Fruit fly (Drosophila melanogaster) whole organism, embryonic: ENCODE data around the gene CG9706.

ENCODE experiments used
- Atf3 ChIP-seq: fragments of 200-800 bp; sonication (Bioruptor generic); optimal IDR thresholded peaks from 3 replicates; lab custom pipeline; 2016; ENCODE audit warnings: missing biosample characterization, missing genetic modification characterization
- CG10959 ChIP-seq: fragments of 200-800 bp; sonication (Bioruptor generic); IDR thresholded peaks from 2 replicates; pipeline ENCODE4 v1.3.6; 2022; ENCODE audit warnings: missing biosample characterization, missing genetic modification characterization
- CG14050 ChIP-seq: fragments of 200-800 bp; sonication (Bioruptor generic); IDR thresholded peaks from 3 replicates; pipeline ENCODE4 v1.3.6; 2022; ENCODE audit warnings: missing biosample characterization, missing genetic modification characterization
- CG15269 ChIP-seq: fragments of 200-800 bp; sonication (Bioruptor generic); optimal IDR thresholded peaks from 2 replicates; lab custom pipeline; 2018; ENCODE audit warnings: missing biosample characterization, mild to moderate bottlenecking, missing genetic modification characterization, moderate library complexity
- CG1603 ChIP-seq: fragments of 200-800 bp; sonication (Bioruptor generic); optimal IDR thresholded peaks from 2 replicates; lab custom pipeline; 2019; ENCODE audit warnings: missing biosample characterization, mild to moderate bottlenecking, missing genetic modification characterization, moderate library complexity
- CG18262 ChIP-seq: fragments of 200-800 bp; optimal IDR thresholded peaks from 3 replicates; lab custom pipeline; 2019; ENCODE audit warnings: missing biosample characterization, mild to moderate bottlenecking, missing genetic modification characterization, moderate library complexity
- CG18476 ChIP-seq: fragments of 200-800 bp; sonication (Bioruptor generic); optimal IDR thresholded peaks from 2 replicates; lab custom pipeline; 2016; ENCODE audit warnings: missing biosample characterization, mild to moderate bottlenecking, missing genetic modification characterization
- CG31224 ChIP-seq: fragments of 200-800 bp; sonication (Bioruptor generic); IDR thresholded peaks from 2 replicates; pipeline ENCODE4 v1.3.6; 2022; ENCODE audit warnings: missing biosample characterization, missing genetic modification characterization
- CG34376 ChIP-seq: fragments of 200-800 bp; sonication (Bioruptor generic); optimal IDR thresholded peaks from 2 replicates; lab custom pipeline; 2018; ENCODE audit warnings: missing biosample characterization, mild to moderate bottlenecking, missing genetic modification characterization
- CG7839 ChIP-seq: fragments of 200-800 bp; sonication (Bioruptor generic); optimal IDR thresholded peaks from 3 replicates; lab custom pipeline; 2018; ENCODE audit warnings: missing biosample characterization, mild to moderate bottlenecking, missing genetic modification characterization, moderate library complexity
- CG8765 ChIP-seq: fragments of 200-800 bp; sonication (Bioruptor generic); IDR thresholded peaks from 2 replicates; pipeline ENCODE4 v1.3.6; 2022; ENCODE audit warnings: missing biosample characterization, missing genetic modification characterization
- D19B ChIP-seq: fragments of 200-800 bp; sonication (Bioruptor generic); optimal IDR thresholded peaks from 2 replicates; lab custom pipeline; 2017; ENCODE audit warnings: missing biosample characterization, mild to moderate bottlenecking, missing genetic modification characterization
- Dad ChIP-seq: fragments of 200-800 bp; sonication (Bioruptor generic); optimal IDR thresholded peaks from 3 replicates; lab custom pipeline; 2016; ENCODE audit warnings: missing biosample characterization, missing genetic modification characterization
- Drgx ChIP-seq: fragments of 200-800 bp; sonication (Bioruptor generic); IDR thresholded peaks from 2 replicates; pipeline ENCODE4 v1.3.6; 2022; ENCODE audit warnings: missing biosample characterization, missing genetic modification characterization
- Ets65A ChIP-seq: fragments of 200-800 bp; sonication (Bioruptor generic); peaks from one replicate; lab custom pipeline; 2016; ENCODE audit warnings: missing biosample characterization, missing genetic modification characterization
- Ets97D ChIP-seq: fragments of 200-800 bp; sonication (Bioruptor generic); optimal IDR thresholded peaks from 3 replicates; lab custom pipeline; 2016; ENCODE audit warnings: missing biosample characterization, missing genetic modification characterization
- Fer1 ChIP-seq: fragments of 200-800 bp; sonication (Bioruptor generic); optimal IDR thresholded peaks from 2 replicates; lab custom pipeline; 2017; ENCODE audit warnings: missing biosample characterization, mild to moderate bottlenecking, missing genetic modification characterization
- HLHmδ ChIP-seq: fragments of 200-800 bp; sonication (Bioruptor generic); optimal IDR thresholded peaks from 2 replicates; lab custom pipeline; 2018; ENCODE audit warnings: missing biosample characterization, mild to moderate bottlenecking, missing genetic modification characterization, moderate library complexity
- MESR4 ChIP-seq: fragments of 200-800 bp; sonication (Bioruptor generic); optimal IDR thresholded peaks from 2 replicates; lab custom pipeline; 2018; ENCODE audit warnings: missing biosample characterization, mild to moderate bottlenecking, missing genetic modification characterization, moderate library complexity
- NC2α ChIP-seq: fragments of 200-800 bp; sonication (Bioruptor generic); optimal IDR thresholded peaks from 2 replicates; lab custom pipeline; 2016; ENCODE audit warnings: missing biosample characterization, missing genetic modification characterization
- Nf-YA ChIP-seq: fragments of 200-800 bp; sonication (Bioruptor generic); IDR thresholded peaks from 2 replicates; pipeline ENCODE4 v1.3.6; 2022; ENCODE audit warnings: missing biosample characterization, missing genetic modification characterization
- NfI ChIP-seq: fragments of 200-800 bp; sonication (Bioruptor generic); optimal IDR thresholded peaks from 3 replicates; lab custom pipeline; 2018; ENCODE audit warnings: missing biosample characterization, mild to moderate bottlenecking, missing genetic modification characterization, moderate library complexity
- Usf ChIP-seq: fragments of 200-800 bp; sonication (Bioruptor generic); optimal IDR thresholded peaks from 2 replicates; lab custom pipeline; 2017; ENCODE audit warnings: missing genotype, missing biosample characterization, missing genetic modification characterization
- Xrp1 ChIP-seq: fragments of 200-800 bp; sonication (Bioruptor generic); IDR thresholded peaks from 2 replicates; pipeline ENCODE4 v1.3.6; 2022; ENCODE audit warnings: missing biosample characterization, missing genetic modification characterization
- ap ChIP-seq: fragments of 200-800 bp; sonication (Bioruptor generic); IDR thresholded peaks from 2 replicates; pipeline ENCODE4 v1.3.6; 2022; ENCODE audit warnings: missing biosample characterization, missing genetic modification characterization
- bsh ChIP-seq, 2 experiments: fragments of 200-800 bp; sonication (Bioruptor generic); optimal IDR thresholded peaks; 2 replicates each; lab custom pipeline; 2017 to 2018; ENCODE audit warnings: mild to moderate bottlenecking in 2 of 2, missing biosample characterization in 2 of 2, missing genetic modification characterization in 2 of 2, moderate library complexity in 1 of 2
- btn ChIP-seq: fragments of 200-800 bp; sonication (Bioruptor generic); optimal IDR thresholded peaks from 2 replicates; lab custom pipeline; 2016; ENCODE audit warnings: missing biosample characterization, missing genetic modification characterization
- chif ChIP-seq, 2 experiments: fragments of 200-800 bp; sonication (Bioruptor generic); optimal IDR thresholded peaks; 3 replicates each; lab custom pipeline; 2016; ENCODE audit warnings: missing biosample characterization in 2 of 2, missing genetic modification characterization in 2 of 2
- corto ChIP-seq: fragments of 200-800 bp; sonication (Bioruptor generic); optimal IDR thresholded peaks from 2 replicates; lab custom pipeline; 2016; ENCODE audit warnings: missing biosample characterization, mild to moderate bottlenecking, missing genetic modification characterization, moderate library complexity
- crol ChIP-seq: fragments of 200-800 bp; sonication (Bioruptor generic); IDR thresholded peaks from 2 replicates; pipeline ENCODE4 v1.3.6; 2022; ENCODE audit warnings: missing biosample characterization, missing genetic modification characterization
- dan ChIP-seq: fragments of 200-800 bp; sonication (Bioruptor generic); IDR thresholded peaks from 2 replicates; pipeline ENCODE4 v1.3.6; 2022; ENCODE audit warnings: missing biosample characterization, missing genetic modification characterization
- dmrt11E ChIP-seq: fragments of 200-800 bp; sonication (Bioruptor generic); optimal IDR thresholded peaks from 3 replicates; lab custom pipeline; 2018; ENCODE audit warnings: missing biosample characterization, mild to moderate bottlenecking, missing genetic modification characterization, moderate library complexity
- eve ChIP-seq, 2 experiments: fragments of >200 bp; optimal IDR thresholded peaks; 2 replicates each; lab custom pipeline; 2017; ENCODE audit warnings: missing biosample characterization in 2 of 2, missing genetic modification characterization in 2 of 2
- ewg ChIP-seq: fragments of 200-800 bp; sonication (Bioruptor generic); optimal IDR thresholded peaks from 3 replicates; lab custom pipeline; 2017; ENCODE audit warnings: mild to moderate bottlenecking, missing biosample characterization, missing genetic modification reagents, missing genetic modification characterization
- knrl ChIP-seq: fragments of 200-800 bp; sonication (Bioruptor generic); IDR thresholded peaks from 3 replicates; pipeline ENCODE4 v1.3.6; 2022; ENCODE audit warnings: missing biosample characterization, missing genetic modification characterization; ENCODE audit not compliant: partially characterized antibody
- nom ChIP-seq: fragments of 200-800 bp; sonication (Bioruptor generic); optimal IDR thresholded peaks from 2 replicates; lab custom pipeline; 2017; ENCODE audit warnings: missing biosample characterization, missing genetic modification characterization, mild to moderate bottlenecking, moderate library complexity, missing genetic modification reagents
- otp ChIP-seq: fragments of 200-800 bp; sonication (Bioruptor generic); IDR thresholded peaks from 3 replicates; pipeline ENCODE4, ENCODE4 v1.3.6; 2022; ENCODE audit warnings: missing biosample characterization, missing genetic modification characterization
- prd ChIP-seq, 3 experiments: fragments of >200 bp in 2 of 3; fragments of 200-800 bp in 1 of 3; sonication (Bioruptor generic) in 1 of 3; optimal IDR thresholded peaks in 2 of 3; IDR thresholded peaks in 1 of 3; 2 replicates in 2 of 3; 3 replicates in 1 of 3; pipeline versions ENCODE4 v1.3.6 to Lab custom; 2017 to 2022; ENCODE audit warnings: missing biosample characterization in 1 of 3, missing genetic modification characterization in 1 of 3
- run ChIP-seq: fragments of 200-800 bp; sonication (Bioruptor generic); optimal IDR thresholded peaks from 3 replicates; lab custom pipeline; 2018; ENCODE audit warnings: missing biosample characterization, mild to moderate bottlenecking, missing genetic modification characterization
- sens ChIP-seq: fragments of 200-800 bp; sonication (Bioruptor generic); peaks from one replicate; lab custom pipeline; 2016; ENCODE audit warnings: missing biosample characterization, missing genetic modification characterization
- stwl ChIP-seq: fragments of 200-800 bp; sonication (Bioruptor generic); optimal IDR thresholded peaks from 3 replicates; lab custom pipeline; 2018; ENCODE audit warnings: missing biosample characterization, mild to moderate bottlenecking, missing genetic modification characterization, moderate library complexity
- tup ChIP-seq: fragments of 200-800 bp; sonication (Bioruptor generic); optimal IDR thresholded peaks from 2 replicates; lab custom pipeline; 2016; ENCODE audit warnings: missing biosample characterization, mild to moderate bottlenecking, missing genetic modification characterization, moderate library complexity
- vnd ChIP-seq: fragments of 200-800 bp; sonication (Bioruptor generic); IDR thresholded peaks from 3 replicates; pipeline ENCODE4 v1.3.6; 2022; ENCODE audit warnings: missing biosample characterization, missing genetic modification characterization; ENCODE audit not compliant: partially characterized antibody
- zfh1 ChIP-seq: fragments of 200-800 bp; sonication (Bioruptor generic); IDR thresholded peaks from 3 replicates; pipeline ENCODE4 v1.3.6; 2022; ENCODE audit warnings: missing biosample characterization, missing genetic modification characterization

Gene CG9706

dm6 chr3L:16752402-16753096 lies 30.3 kb upstream of the CG9706 start (continued):
- TF ChIP-seq NC2α (GFP tag; lab: Kevin White, UChicago) (no peak), dan (GFP tag; lab: Robert Waterston, UW) (no peak), CG1603 (tag; lab: Kevin White, UChicago) (peak; percentile 2), CG10959 (GFP tag; lab: Robert Waterston, UW) (no peak), Fer1 (GFP tag; lab: Kevin White, UChicago) (no peak), ewg (GFP tag; lab: Kevin White, UChicago) (no peak), bsh (GFP tag; optimal IDR thresholded peaks at IDR 0.05; lab: Kevin White, UChicago) (peak in 1 of 2 experiments; percentile 24), NfI (GFP tag; lab: Kevin White, UChicago) (no peak), CG7839 (tag; lab: Kevin White, UChicago) (no peak), otp (GFP tag; lab: Robert Waterston, UW) (no peak), Atf3 (GFP tag; lab: Kevin White, UChicago) (no peak)
- TF ChIP-seq, all 482 proteins: peak for 12

dm6 chr3L:16755189-16755588 lies 27.6 kb upstream of the CG9706 start, which contains the start of gene CG42852:
CG42852 (plus strand) TSS chr3L:16755489.
- TF ChIP-seq run (tag; lab: Kevin White, UChicago) (no peak), Dad (GFP tag; lab: Kevin White, UChicago) (no peak), btn (no peak), CG18262 (tag; lab: Kevin White, UChicago) (no peak)

- TF ChIP-seq crol (GFP tag; lab: Robert Waterston, UW) (peak; percentile 78), Usf (no peak), CG14050 (GFP tag; lab: Robert Waterston, UW) (no peak), CG15269 (no peak), MESR4 (GFP tag; lab: Kevin White, UChicago) (no peak), ap (GFP tag; lab: Robert Waterston, UW) (no peak), CG8765 (GFP tag; lab: Robert Waterston, UW) (peak; percentile 40; the same call in 1 of the 2 replicates), Nf-YA (no peak), Drgx (GFP tag; lab: Robert Waterston, UW) (peak; percentile 87), Xrp1 (GFP tag; lab: Robert Waterston, UW) (0 out of 2 replicates have a peak, but pooled peaks have one; percentile 30), Ets65A (GFP tag; lab: Kevin White, UChicago) (peak; percentile 38), CG1603 (tag; lab: Kevin White, UChicago) (peak; percentile 15), bsh (GFP tag; optimal IDR thresholded peaks at IDR 0.05; lab: Kevin White, UChicago) (peak in 1 of 2 experiments; percentile 69), stwl (tag; lab: Kevin White, UChicago) (no peak), CG18476 (no peak), corto (GFP tag; lab: Kevin White, UChicago) (peak; percentile 31), nom (peak; percentile 92), HLHmδ (GFP tag; lab: Kevin White, UChicago) (no peak), zfh1 (GFP tag; lab: Robert Waterston, UW) (0 out of 3 replicates have a peak, but pooled peaks have one; percentile 6), knrl (GFP tag; lab: Robert Waterston, UW) (0 out of 3 replicates have a peak, but pooled peaks have one; percentile 8), prd (optimal IDR thresholded peaks at IDR 0.05; lab: Kevin White, UChicago) (no peak), prd (GFP tag; IDR thresholded peaks at IDR 0.05; lab: Robert Waterston, UW) (peak; percentile 30; the same call in 1 of the 3 replicates), tup (GFP tag; lab: Kevin White, UChicago) (no peak), vnd (GFP tag; lab: Robert Waterston, UW) (no peak), dmrt11E (tag; lab: Kevin White, UChicago) (peak; percentile 13), CG31224 (no peak), D19B (GFP tag; lab: Kevin White, UChicago) (no peak), sens (GFP tag; lab: Kevin White, UChicago) (peak; percentile 74), Ets97D (no peak), chif (GFP tag; optimal IDR thresholded peaks at IDR 0.05; lab: Kevin White, UChicago) (no peak), CG34376 (GFP tag; lab: Kevin White, UChicago) (no peak), eve (GFP tag; optimal IDR thresholded peaks at IDR 0.05; lab: Kevin White, UChicago) (no peak)
Observed at dm6 chr3L:16758504-16759109, 24.2 kb upstream of the CG9706 start.
